Worm (Caenorhabditis elegans) whole organism, late embryonic: ENCODE measurements around the gene C15H9.3.

ENCODE experiments used
- C08G9.2 ChIP-seq: sonication (generic microtip); optimal IDR thresholded peaks from 2 replicates; lab custom pipeline; 2016; ENCODE audit warnings: mild to moderate bottlenecking, missing genetic modification characterization, moderate library complexity, missing compliant biosample characterization
- C38D4.7 ChIP-seq: fragments of 200-800 bp; sonication (Bioruptor generic); optimal IDR thresholded peaks from 2 replicates; lab custom pipeline; 2018; ENCODE audit warnings: mild to moderate bottlenecking, missing genetic modification characterization, moderate library complexity, missing compliant biosample characterization
- T23F11.4 ChIP-seq: fragments of 200-800 bp; sonication (Bioruptor generic); optimal IDR thresholded peaks from 2 replicates; lab custom pipeline; 2018; ENCODE audit warnings: mild to moderate bottlenecking, missing genetic modification characterization, missing compliant biosample characterization
- Y22D7AL.16 ChIP-seq: sonication (generic microtip); optimal IDR thresholded peaks from 2 replicates; lab custom pipeline; 2016; ENCODE audit warnings: missing genetic modification characterization, missing compliant biosample characterization
- ama-1 ChIP-seq: fragments of 150-350 bp; optimal IDR thresholded peaks from 2 replicates; lab custom pipeline; 2014
- ceh-14 ChIP-seq: sonication (generic microtip); optimal IDR thresholded peaks from 2 replicates; lab custom pipeline; 2016; ENCODE audit warnings: missing genotype, missing genetic modification characterization, missing compliant biosample characterization
- ceh-18 ChIP-seq: sonication (generic microtip); optimal IDR thresholded peaks from 2 replicates; lab custom pipeline; 2016; ENCODE audit warnings: missing genetic modification characterization, missing compliant biosample characterization
- ceh-2 ChIP-seq: sonication (generic microtip); optimal IDR thresholded peaks from 2 replicates; lab custom pipeline; 2016; ENCODE audit warnings: missing genotype, missing genetic modification characterization, missing compliant biosample characterization
- ceh-22 ChIP-seq: sonication (generic microtip); optimal IDR thresholded peaks from 2 replicates; lab custom pipeline; 2017; ENCODE audit warnings: missing biosample characterization, missing genetic modification characterization
- ceh-31 ChIP-seq: sonication (generic microtip); optimal IDR thresholded peaks from 2 replicates; lab custom pipeline; 2016; ENCODE audit warnings: missing genetic modification characterization, missing compliant biosample characterization
- ceh-48 ChIP-seq: sonication (generic microtip); optimal IDR thresholded peaks from 2 replicates; lab custom pipeline; 2016; ENCODE audit warnings: missing genetic modification characterization, inconsistent platforms, missing compliant biosample characterization
- dve-1 ChIP-seq: sonication (generic microtip); optimal IDR thresholded peaks from 2 replicates; lab custom pipeline; 2017; ENCODE audit warnings: antibody characterized with exemption, mild to moderate bottlenecking, missing genetic modification characterization, missing compliant biosample characterization
- elt-2 ChIP-seq: sonication (generic microtip); optimal IDR thresholded peaks from 2 replicates; lab custom pipeline; 2016; ENCODE audit warnings: missing genetic modification reagents, missing genetic modification characterization, missing compliant biosample characterization
- elt-4 ChIP-seq: sonication (generic microtip); optimal IDR thresholded peaks from 2 replicates; lab custom pipeline; 2016; ENCODE audit warnings: missing genetic modification characterization, missing compliant biosample characterization
- fax-1 ChIP-seq: sonication (generic microtip); optimal IDR thresholded peaks from 2 replicates; lab custom pipeline; 2016; ENCODE audit warnings: missing genotype, missing genetic modification characterization, missing compliant biosample characterization
- fkh-6 ChIP-seq: sonication (generic microtip); optimal IDR thresholded peaks from 2 replicates; lab custom pipeline; 2016; ENCODE audit warnings: missing genetic modification characterization, missing compliant biosample characterization
- gmeb-2 ChIP-seq: sonication (generic microtip); optimal IDR thresholded peaks from 2 replicates; lab custom pipeline; 2016; ENCODE audit warnings: missing genetic modification characterization, inconsistent platforms, missing compliant biosample characterization
- hlh-13 ChIP-seq: fragments of 200-800 bp; sonication (Bioruptor generic); optimal IDR thresholded peaks from 2 replicates; lab custom pipeline; 2018; ENCODE audit warnings: mild to moderate bottlenecking, missing genetic modification characterization, missing compliant biosample characterization
- hlh-8 ChIP-seq: sonication (generic microtip); optimal IDR thresholded peaks from 2 replicates; lab custom pipeline; 2016; ENCODE audit warnings: missing genotype, missing genetic modification characterization, missing compliant biosample characterization
- lim-6 ChIP-seq: sonication (generic microtip); optimal IDR thresholded peaks from 2 replicates; lab custom pipeline; 2016; ENCODE audit warnings: missing genetic modification characterization, missing compliant biosample characterization
- lin-11 ChIP-seq: fragments of 200-800 bp; sonication (Bioruptor generic); optimal IDR thresholded peaks from 2 replicates; lab custom pipeline; 2018; ENCODE audit warnings: mild to moderate bottlenecking, missing genetic modification characterization, missing compliant biosample characterization
- mec-3 ChIP-seq: sonication (generic microtip); optimal IDR thresholded peaks from 2 replicates; lab custom pipeline; 2016; ENCODE audit warnings: borderline replicate concordance, missing genetic modification characterization, missing compliant biosample characterization
- pax-1 ChIP-seq: fragments of 150-350 bp; optimal IDR thresholded peaks from 2 replicates; lab custom pipeline; 2014; ENCODE audit warnings: missing biosample characterization, missing genetic modification characterization
- pros-1 ChIP-seq: fragments of 150-350 bp; optimal IDR thresholded peaks from 2 replicates; lab custom pipeline; 2014; ENCODE audit warnings: missing biosample characterization, missing genetic modification reagents, missing genetic modification characterization
- ref-2 ChIP-seq: sonication (generic microtip); optimal IDR thresholded peaks from 2 replicates; lab custom pipeline; 2016; ENCODE audit warnings: missing genetic modification characterization, missing compliant biosample characterization
- sdc-2 ChIP-seq: sonication (generic microtip); optimal IDR thresholded peaks from 2 replicates; lab custom pipeline; 2016; ENCODE audit warnings: missing genotype, missing genetic modification characterization, missing compliant biosample characterization
- tbx-2 ChIP-seq: sonication (generic microtip); optimal IDR thresholded peaks from 2 replicates; lab custom pipeline; 2016; ENCODE audit warnings: missing genetic modification characterization, missing compliant biosample characterization
- tbx-7 ChIP-seq: sonication (generic microtip); optimal IDR thresholded peaks from 2 replicates; lab custom pipeline; 2016; ENCODE audit warnings: missing genotype, missing genetic modification characterization, missing compliant biosample characterization
- ttx-3 ChIP-seq: sonication (generic microtip); optimal IDR thresholded peaks from 2 replicates; lab custom pipeline; 2016; ENCODE audit warnings: missing genetic modification reagents, missing genetic modification characterization, missing compliant biosample characterization
- unc-42 ChIP-seq: sonication (generic microtip); optimal IDR thresholded peaks from 2 replicates; lab custom pipeline; 2016; ENCODE audit warnings: missing genotype, missing genetic modification characterization, missing compliant biosample characterization
- unc-55 ChIP-seq: sonication (generic microtip); optimal IDR thresholded peaks from 2 replicates; lab custom pipeline; 2017; ENCODE audit warnings: missing biosample characterization, missing genetic modification reagents, missing genetic modification characterization
- unc-86 ChIP-seq: sonication (generic microtip); optimal IDR thresholded peaks from 2 replicates; lab custom pipeline; 2016; ENCODE audit warnings: missing genetic modification characterization, missing compliant biosample characterization
- zip-5 ChIP-seq: sonication (generic microtip); optimal IDR thresholded peaks from 2 replicates; lab custom pipeline; 2016; ENCODE audit warnings: missing genetic modification characterization, missing compliant biosample characterization
- ztf-16 ChIP-seq: sonication (generic microtip); optimal IDR thresholded peaks from 2 replicates; lab custom pipeline; 2017; ENCODE audit warnings: missing genetic modification characterization, missing compliant biosample characterization

Gene C15H9.3

ce11 chrX:6115502-6115901 lies at the start of gene C15H9.3:
TSS of gene C15H9.3 (plus strand) at chrX:6115802.
- TF ChIP-seq hlh-8 (tag; lab: Kevin White, UChicago) (no peak), elt-4 (no peak), T23F11.4 (GFP tag; lab: Kevin White, UChicago) (no peak), hlh-13 (GFP tag; lab: Kevin White, UChicago) (no peak), ref-2 (tag; lab: Kevin White, UChicago) (no peak), zip-5 (tag; lab: Kevin White, UChicago) (no peak), Y22D7AL.16 (tag; lab: Kevin White, UChicago) (no peak)

ce11 chrX:6065936-6066452 lies 49.6 kb upstream of the C15H9.3 start, which contains the start of gene ptr-4:
TSS of gene ptr-4 (minus strand) at chrX:6065986.
- no peak for TF ChIP-seq ceh-31 (tag; lab: Kevin White, UChicago)
- TF ChIP-seq hlh-8 (tag; lab: Kevin White, UChicago): no peak
- no peak for TF ChIP-seq unc-86 (tag; lab: Kevin White, UChicago)
- TF ChIP-seq ceh-18: no peak

- TF ChIP-seq ref-2 (tag; lab: Kevin White, UChicago) (peak; percentile 35), ceh-22 (no peak)
These were observed 49.0 kb upstream of the C15H9.3 start for ce11 chrX:6066618-6067017.

- TF ChIP-seq elt-4: no peak
- TF ChIP-seq, all 69 proteins: peak for 0
These were observed 40.4 kb upstream of the C15H9.3 start, which contains the start of gene lgc-58 for ce11 chrX:6075209-6075608. TSS of gene lgc-58 (plus strand) at chrX:6075509.

- TF ChIP-seq elt-2 (tag; lab: Kevin White, UChicago) (peak; percentile 28), ama-1 (lab: Kevin White, UChicago) (no peak)
These were observed 33.8 kb upstream of the C15H9.3 start for ce11 chrX:6081793-6082192.

ce11 chrX:6082660-6083059 lies 32.9 kb upstream of the C15H9.3 start, which contains the start of gene C45B2.3:
TSS of gene C45B2.3 (plus strand) at chrX:6082960.
- TF ChIP-seq dve-1 (tag; lab: Kevin White, UChicago): no peak
- TF ChIP-seq, all 69 proteins: peak for 0

- TF ChIP-seq pros-1 (tag; lab: Kevin White, UChicago): no peak
- TF ChIP-seq hlh-13 (GFP tag; lab: Kevin White, UChicago): no peak
- TF ChIP-seq tbx-7 (tag; lab: Kevin White, UChicago): no peak
- TF ChIP-seq ceh-14 (tag; lab: Kevin White, UChicago): no peak
- no peak for TF ChIP-seq ztf-16
- TF ChIP-seq lin-11: no peak
- TF ChIP-seq C08G9.2 (tag; lab: Kevin White, UChicago): no peak
- no peak for TF ChIP-seq unc-55 (GFP tag; lab: Kevin White, UChicago)
These were observed 31.2 kb upstream of the C15H9.3 start, which contains the start of gene C45B2.2 for ce11 chrX:6084439-6084838. TSS of gene C45B2.2 (plus strand) at chrX:6084739.

ce11 chrX:6085824-6086223 lies 29.8 kb upstream of the C15H9.3 start, which contains the start of gene C45B2.1:
TSS of gene C45B2.1 (plus strand) at chrX:6086124.
- TF ChIP-seq ama-1 (lab: Kevin White, UChicago): no peak
- no peak for TF ChIP-seq hlh-13 (GFP tag; lab: Kevin White, UChicago)
- TF ChIP-seq fax-1 (tag; lab: Kevin White, UChicago): no peak
- no peak for TF ChIP-seq ttx-3
- no peak for TF ChIP-seq gmeb-2 (tag; lab: Kevin White, UChicago)

- no peak for TF ChIP-seq C38D4.7 (GFP tag; lab: Kevin White, UChicago)
- TF ChIP-seq ttx-3: no peak
- no peak for TF ChIP-seq gmeb-2 (tag; lab: Kevin White, UChicago)
- TF ChIP-seq ceh-22: no peak
- TF ChIP-seq fkh-6 (tag; lab: Kevin White, UChicago): no peak
- TF ChIP-seq unc-55 (GFP tag; lab: Kevin White, UChicago): no peak
- TF ChIP-seq pax-1 (tag; lab: Kevin White, UChicago): no peak
- TF ChIP-seq ceh-2 (tag; lab: Kevin White, UChicago): no peak
- TF ChIP-seq lim-6 (tag; lab: Kevin White, UChicago): no peak
- TF ChIP-seq ceh-48 (tag; lab: Kevin White, UChicago): no peak
- no peak for TF ChIP-seq unc-42 (tag; lab: Kevin White, UChicago)
- no peak for TF ChIP-seq ceh-14 (tag; lab: Kevin White, UChicago)
- TF ChIP-seq sdc-2 (tag; lab: Kevin White, UChicago): no peak
- no peak for TF ChIP-seq mec-3 (tag; lab: Kevin White, UChicago)
- no peak for TF ChIP-seq tbx-2 (tag; lab: Kevin White, UChicago)
- no peak for TF ChIP-seq Y22D7AL.16 (tag; lab: Kevin White, UChicago)
These were observed 27.9 kb upstream of the C15H9.3 start, which contains the start of gene C45B2.8 for ce11 chrX:6087676-6088075. TSS of gene C45B2.8 (plus strand) at chrX:6087976.
